Worm (Caenorhabditis elegans): ENCODE results near the gene srz-47.

srz-47 gene

DNA sequence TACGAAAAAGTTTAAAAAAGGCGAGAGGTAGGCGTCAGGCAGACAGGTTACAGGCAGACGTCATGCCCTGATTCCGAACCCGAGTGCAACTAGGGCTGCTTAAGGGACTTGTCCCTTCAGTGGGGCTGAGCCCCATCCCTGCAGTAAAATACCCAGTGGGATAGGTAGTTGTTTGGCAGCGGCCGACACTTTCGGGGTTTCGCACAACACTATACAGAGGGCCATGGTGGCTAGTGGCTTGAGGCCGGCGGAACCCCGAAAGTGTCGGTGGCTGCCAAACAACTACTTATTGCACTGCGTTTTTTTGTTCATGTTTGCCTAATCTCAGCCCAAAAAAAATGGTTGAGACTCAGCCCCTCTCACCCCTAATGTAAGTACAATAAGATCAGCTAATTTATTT is 23.5 kb upstream of the srz-47 start:
- TF ChIP-seq nhr-129 (tag; optimal IDR thresholded peaks at IDR 0.05) (no peak), elt-1 (tag; optimal IDR thresholded peaks at IDR 0.05) (no peak)

DNA sequence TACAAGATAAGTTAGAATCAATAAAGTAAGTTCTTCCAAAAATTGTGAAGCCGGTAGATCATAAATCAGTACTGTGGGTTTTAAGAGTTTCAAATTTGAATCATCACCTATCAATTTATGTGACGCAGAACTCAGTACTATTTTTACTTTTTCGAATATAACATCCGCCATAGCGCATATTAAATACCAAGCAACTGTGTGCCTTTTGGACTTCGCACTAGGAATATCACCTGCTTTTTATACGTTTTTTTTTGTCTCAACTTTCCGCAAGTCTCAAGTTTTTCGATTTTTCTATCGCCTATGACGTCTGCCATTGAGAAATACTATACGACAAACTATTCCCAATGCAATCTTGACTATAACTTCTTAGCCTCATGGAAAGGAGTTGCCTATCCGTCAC is 20.6 kb upstream of the srz-47 start, which contains the start of gene srh-113:
Gene srh-113, plus strand, starts transcription at position 301 of the 400 bp plus-strand sequence.
- TF ChIP-seq nhr-23 (tag; optimal IDR thresholded peaks at IDR 0.05) (no peak), peb-1 (tag; optimal IDR thresholded peaks at IDR 0.05) (no peak), nhr-129 (tag; optimal IDR thresholded peaks at IDR 0.05) (no peak), dmd-4 (tag; optimal IDR thresholded peaks at IDR 0.05) (no peak), zag-1 (tag; optimal IDR thresholded peaks at IDR 0.05) (no peak), C34F6.9 (tag; optimal IDR thresholded peaks at IDR 0.05) (no peak), ZK546.5 (tag; optimal IDR thresholded peaks at IDR 0.05) (no peak), Y55F3AM.14 (GFP tag; optimal IDR thresholded peaks at IDR 0.05) (no peak), unc-39 (tag; optimal IDR thresholded peaks at IDR 0.05) (no peak), blmp-1 (tag; optimal IDR thresholded peaks at IDR 0.05; ENCODE audit: insufficient read depth) (no peak), snpc-4 (tag; optimal IDR thresholded peaks at IDR 0.05) (no peak)

DNA sequence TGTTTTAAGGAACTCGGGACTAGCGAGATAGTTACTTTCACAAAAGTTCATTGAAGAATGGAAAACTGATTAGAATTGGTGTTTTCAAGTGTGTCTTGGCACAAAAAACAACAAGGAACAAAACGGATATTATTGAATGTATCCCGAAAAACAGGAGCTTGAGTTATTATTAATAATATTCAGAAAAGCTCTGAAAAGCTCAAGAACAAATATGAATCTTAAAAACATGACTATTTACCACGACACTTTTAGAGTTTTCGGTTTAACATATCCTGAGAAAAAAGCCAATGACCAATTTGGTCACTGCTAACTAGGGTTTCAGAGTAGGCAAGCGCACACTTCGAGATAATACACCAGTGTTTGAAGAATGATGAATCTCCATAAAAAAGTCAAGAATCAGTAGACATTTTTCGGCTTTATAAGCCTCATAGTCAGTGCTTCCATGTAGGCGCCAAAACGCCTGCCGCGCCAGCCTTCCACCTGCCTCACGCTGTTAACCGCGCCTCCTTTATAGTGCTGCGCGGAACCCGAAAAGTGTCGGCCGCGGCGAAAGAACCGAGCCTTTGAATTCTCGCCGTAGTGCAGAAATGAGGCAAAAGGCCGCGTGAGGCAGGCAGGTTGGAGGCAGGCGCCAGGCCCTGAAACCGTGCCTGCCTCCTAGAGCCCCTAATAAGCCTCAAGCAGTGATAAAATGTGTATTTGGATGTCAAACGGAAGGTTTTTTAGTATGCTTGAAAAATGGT is 20.0 kb upstream of the srz-47 start, which contains the start of gene srh-236:
Gene srh-236, minus strand, starts transcription at position 51 of the 743 bp plus-strand sequence.
- no peak for TF ChIP-seq C34F6.9 (tag; optimal IDR thresholded peaks at IDR 0.05)
- TF ChIP-seq aly-2 (tag; optimal IDR thresholded peaks at IDR 0.05), result no peak

DNA sequence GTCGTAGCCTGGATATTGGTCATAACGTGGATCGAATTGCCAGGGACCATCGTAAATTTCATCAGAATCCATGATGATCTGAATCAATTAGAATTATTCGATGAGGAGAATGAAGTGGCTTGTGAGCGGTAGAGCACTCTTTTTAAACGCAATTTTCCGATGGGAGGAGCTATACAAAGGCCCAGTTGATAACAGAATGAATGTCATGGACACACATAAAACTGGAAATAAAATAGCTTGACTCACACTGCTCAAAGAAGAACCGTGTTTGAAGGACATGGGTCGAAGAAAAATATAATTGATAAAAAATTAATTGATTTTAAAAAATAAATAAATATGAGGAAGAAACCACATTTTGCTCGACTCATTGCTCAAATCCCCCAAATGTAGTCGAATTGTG is 15.9 kb upstream of the srz-47 start, which contains the start of gene Y68A4A.13:
Gene Y68A4A.13, minus strand, starts transcription at position 101 of the 400 bp plus-strand sequence.
- no peak for TF ChIP-seq C34F6.9 (tag; optimal IDR thresholded peaks at IDR 0.05)
- no peak for TF ChIP-seq mab-5 (tag; optimal IDR thresholded peaks at IDR 0.05)

DNA sequence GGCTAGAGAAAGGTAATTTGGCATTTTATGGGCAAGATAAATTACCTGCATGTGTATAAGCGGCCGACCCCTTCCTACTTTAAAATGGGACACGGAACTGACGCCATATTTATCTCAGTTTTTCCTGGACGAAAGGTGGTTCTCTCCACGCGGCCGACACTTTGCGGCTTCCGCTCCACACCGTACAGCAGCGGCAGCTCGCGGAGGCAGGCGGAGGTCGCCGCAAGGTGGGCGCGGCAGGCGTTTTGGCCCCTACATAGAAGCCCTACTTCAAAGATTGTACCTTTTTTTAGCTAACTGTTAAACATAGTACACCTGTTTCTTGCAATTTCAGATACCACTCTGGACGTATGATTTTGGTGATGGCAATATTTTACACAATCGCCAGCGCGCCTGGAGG is 14.3 kb upstream of the srz-47 start:
- TF ChIP-seq sma-9 (GFP tag; optimal IDR thresholded peaks at IDR 0.05), result no peak
- no peak for TF ChIP-seq sma-9 (tag; optimal IDR thresholded peaks at IDR 0.05)
- no peak for TF ChIP-seq aly-2 (tag; optimal IDR thresholded peaks at IDR 0.05)
- no peak for TF ChIP-seq ztf-1 (GFP tag; conservative IDR thresholded peaks at IDR 0.05)
- TF ChIP-seq egl-27 (tag; optimal IDR thresholded peaks at IDR 0.05), result no peak
- TF ChIP-seq mdl-1 (tag; optimal IDR thresholded peaks at IDR 0.05), result no peak
- TF ChIP-seq nhr-25 (tag; optimal IDR thresholded peaks at IDR 0.05), result no peak
- TF ChIP-seq lsy-2 (tag; optimal IDR thresholded peaks at IDR 0.05), result no peak
- no peak for TF ChIP-seq sem-4 (tag; optimal IDR thresholded peaks at IDR 0.05)
- no peak for TF ChIP-seq ama-1 (optimal IDR thresholded peaks at IDR 0.05)
- no peak for TF ChIP-seq ceh-82 (tag; optimal IDR thresholded peaks at IDR 0.05)
- TF ChIP-seq unc-55 (GFP tag; optimal IDR thresholded peaks at IDR 0.05), result no peak
- no peak for TF ChIP-seq nhr-77 (tag; optimal IDR thresholded peaks at IDR 0.05)
- no peak for TF ChIP-seq Y55F3AM.14 (GFP tag; optimal IDR thresholded peaks at IDR 0.05)
- TF ChIP-seq nhr-23 (tag; optimal IDR thresholded peaks at IDR 0.05), result no peak
- no peak for TF ChIP-seq fos-1 (tag; optimal IDR thresholded peaks at IDR 0.05)
- no peak for TF ChIP-seq mab-5 (tag; optimal IDR thresholded peaks at IDR 0.05)
- no peak for TF ChIP-seq crh-2 (tag; optimal IDR thresholded peaks at IDR 0.05)
- TF ChIP-seq ZK546.5 (tag; optimal IDR thresholded peaks at IDR 0.05), result no peak
- no peak for TF ChIP-seq gmeb-1 (tag; optimal IDR thresholded peaks at IDR 0.05)

- TF ChIP-seq sma-9 (GFP tag; optimal IDR thresholded peaks at IDR 0.05) (no peak), sma-9 (tag; optimal IDR thresholded peaks at IDR 0.05) (no peak), elt-3 (tag; optimal IDR thresholded peaks at IDR 0.05) (no peak), skn-1 (tag; optimal IDR thresholded peaks at IDR 0.05) (no peak), mdl-1 (tag; optimal IDR thresholded peaks at IDR 0.05) (no peak), unc-39 (tag; optimal IDR thresholded peaks at IDR 0.05) (no peak), nhr-77 (tag; optimal IDR thresholded peaks at IDR 0.05) (no peak), elt-1 (tag; optimal IDR thresholded peaks at IDR 0.05) (no peak), Y55F3AM.14 (GFP tag; optimal IDR thresholded peaks at IDR 0.05) (no peak), unc-62 (GFP tag; optimal IDR thresholded peaks at IDR 0.05) (no peak), unc-55 (GFP tag; optimal IDR thresholded peaks at IDR 0.05) (no peak), gmeb-1 (tag; optimal IDR thresholded peaks at IDR 0.05) (no peak), nhr-129 (tag; optimal IDR thresholded peaks at IDR 0.05) (no peak), ama-1 (optimal IDR thresholded peaks at IDR 0.05) (no peak), ztf-1 (GFP tag; conservative IDR thresholded peaks at IDR 0.05) (no peak), ceh-16 (tag; optimal IDR thresholded peaks at IDR 0.05) (no peak), mab-5 (tag; optimal IDR thresholded peaks at IDR 0.05) (no peak), peb-1 (tag; optimal IDR thresholded peaks at IDR 0.05) (no peak), alr-1 (tag; optimal IDR thresholded peaks at IDR 0.05) (no peak)
Measured at ce11 chrV:17201847-17202246, 9.7 kb upstream of the srz-47 start, which contains the start of gene Y68A4A.10. TSS of gene Y68A4A.10 (plus strand) at chrV:17202147.

Measured in whole organism, L2 larva.